Worm (Caenorhabditis elegans) whole organism, late embryonic: Measurements from ENCODE around the gene srg-11.

Experiments
- C38D4.7 ChIP-seq: fragments of 200-800 bp; sonication (Bioruptor generic); optimal IDR thresholded peaks from 2 replicates; lab custom pipeline; 2018; ENCODE audit warnings: mild to moderate bottlenecking, missing genetic modification characterization, moderate library complexity, missing compliant biosample characterization
- F13H6.1 ChIP-seq: sonication (generic microtip); optimal IDR thresholded peaks from 2 replicates; lab custom pipeline; 2016; ENCODE audit warnings: missing genetic modification characterization, missing compliant biosample characterization
- ceh-24 ChIP-seq: sonication (generic microtip); optimal IDR thresholded peaks from 2 replicates; lab custom pipeline; 2016; ENCODE audit warnings: mild to moderate bottlenecking, missing genetic modification characterization, missing compliant biosample characterization
- ceh-45 ChIP-seq: fragments of 200-800 bp; sonication (Bioruptor generic); IDR thresholded peaks from 2 replicates; pipeline ENCODE4 v1.3.6; 2022; ENCODE audit warnings: missing genetic modification reagents, missing genetic modification characterization, missing compliant biosample characterization
- che-1 ChIP-seq: sonication (generic microtip); optimal IDR thresholded peaks from 2 replicates; lab custom pipeline; 2016; ENCODE audit warnings: mild to moderate bottlenecking, missing genetic modification characterization, missing compliant biosample characterization
- eyg-1 ChIP-seq: sonication (generic microtip); optimal IDR thresholded peaks from 2 replicates; lab custom pipeline; 2016; ENCODE audit warnings: missing genotype, missing genetic modification characterization, missing compliant biosample characterization
- fkh-10 ChIP-seq: fragments of 150-350 bp; optimal IDR thresholded peaks from 2 replicates; lab custom pipeline; 2014; ENCODE audit warnings: missing biosample characterization, missing genetic modification reagents, missing genetic modification characterization
- hlh-30 ChIP-seq: sonication (generic microtip); optimal IDR thresholded peaks from 2 replicates; lab custom pipeline; 2017; ENCODE audit warnings: antibody characterized with exemption, missing genetic modification characterization, missing compliant biosample characterization; ENCODE audit not compliant: insufficient read depth
- nfya-1 ChIP-seq: sonication (generic microtip); optimal IDR thresholded peaks from 2 replicates; lab custom pipeline; 2017; ENCODE audit warnings: missing genetic modification characterization, mild to moderate bottlenecking, missing compliant biosample characterization, antibody characterized with exemption, moderate library complexity

ce11 chrIII:4671949-4672348 is 7.9 kb upstream of the srg-11 start, which contains the start of gene srg-13:
- TF ChIP-seq ceh-24 (tag; lab: Kevin White, UChicago): no peak
- no peak for TF ChIP-seq C38D4.7 (GFP tag; lab: Kevin White, UChicago)
- TF ChIP-seq F13H6.1: no peak
- TF ChIP-seq hlh-30 (tag; lab: Kevin White, UChicago): no peak
- TF ChIP-seq nfya-1 (tag; lab: Kevin White, UChicago): no peak
- no peak for TF ChIP-seq che-1 (tag; lab: Kevin White, UChicago)
- TF ChIP-seq fkh-10 (GFP tag; lab: Kevin White, UChicago): no peak
- TF ChIP-seq eyg-1: no peak
- no peak for TF ChIP-seq ceh-45
